Fruit fly (Drosophila melanogaster) whole organism, embryonic: ENCODE results near the gene Liprin-alpha.

Experiments used
- B-H1 ChIP-seq: fragments of 200-800 bp; sonication (Bioruptor generic); IDR thresholded peaks from 3 replicates; pipeline ENCODE4 v1.3.6; 2022; ENCODE audit warnings: missing biosample characterization, missing genetic modification characterization
- CG10565 ChIP-seq: fragments of 200-800 bp; sonication (Bioruptor generic); optimal IDR thresholded peaks from 3 replicates; lab custom pipeline; 2016; ENCODE audit warnings: missing biosample characterization, mild to moderate bottlenecking, missing genetic modification characterization
- CG11247 ChIP-seq: fragments of 200-800 bp; sonication (Bioruptor generic); IDR thresholded peaks from 2 replicates; pipeline ENCODE4 v1.3.6; 2022; ENCODE audit warnings: missing biosample characterization, missing genetic modification characterization
- CG12155 ChIP-seq: fragments of 200-800 bp; sonication (Bioruptor generic); optimal IDR thresholded peaks from 3 replicates; lab custom pipeline; 2016; ENCODE audit warnings: missing biosample characterization, missing genetic modification characterization
- CG1233 ChIP-seq: fragments of 200-800 bp; sonication (Bioruptor generic); optimal IDR thresholded peaks from 4 replicates; lab custom pipeline; 2018; ENCODE audit warnings: missing biosample characterization, mild to moderate bottlenecking, missing genetic modification characterization
- CG1529 ChIP-seq: fragments of 200-800 bp; sonication (Bioruptor generic); optimal IDR thresholded peaks from 3 replicates; lab custom pipeline; 2018; ENCODE audit warnings: missing biosample characterization, missing genetic modification characterization
- CG15601 ChIP-seq: fragments of 200-800 bp; sonication (Bioruptor generic); optimal IDR thresholded peaks from 3 replicates; lab custom pipeline; 2019; ENCODE audit warnings: missing biosample characterization, mild to moderate bottlenecking, missing genetic modification characterization, moderate library complexity
- CG16779 ChIP-seq: fragments of 200-800 bp; sonication (Bioruptor generic); IDR thresholded peaks from 2 replicates; pipeline ENCODE4 v1.3.6; 2022; ENCODE audit warnings: missing biosample characterization, missing genetic modification characterization
- CG16813 ChIP-seq: fragments of 200-800 bp; sonication (Bioruptor generic); IDR thresholded peaks from 3 replicates; pipeline ENCODE4 v1.3.6; 2022; ENCODE audit warnings: missing biosample characterization, missing genetic modification characterization; ENCODE audit not compliant: partially characterized antibody
- CG17328 ChIP-seq: fragments of 200-800 bp; sonication (Bioruptor generic); IDR thresholded peaks from 2 replicates; pipeline ENCODE4 v1.3.6; 2022; ENCODE audit warnings: missing biosample characterization, missing genetic modification characterization
- CG18262 ChIP-seq: fragments of 200-800 bp; optimal IDR thresholded peaks from 3 replicates; lab custom pipeline; 2019; ENCODE audit warnings: missing biosample characterization, mild to moderate bottlenecking, missing genetic modification characterization, moderate library complexity
- CG2120 ChIP-seq: fragments of 200-800 bp; sonication (Bioruptor generic); optimal IDR thresholded peaks from 3 replicates; lab custom pipeline; 2016; ENCODE audit warnings: missing biosample characterization, missing genetic modification characterization
- CG2199 ChIP-seq: fragments of 200-800 bp; sonication (Bioruptor generic); IDR thresholded peaks from 3 replicates; pipeline ENCODE4 v1.3.6; 2022; ENCODE audit warnings: missing biosample characterization, missing genetic modification characterization
- CG3163 ChIP-seq: fragments of 200-800 bp; sonication (Bioruptor generic); optimal IDR thresholded peaks from 3 replicates; lab custom pipeline; 2016; ENCODE audit warnings: missing biosample characterization, missing genetic modification characterization
- CG5245 ChIP-seq: fragments of 200-800 bp; sonication (Bioruptor generic); optimal IDR thresholded peaks from 3 replicates; lab custom pipeline; 2016; ENCODE audit warnings: missing biosample characterization, missing genetic modification characterization
- CG7556 ChIP-seq: fragments of 200-800 bp; sonication (Bioruptor generic); optimal IDR thresholded peaks from 2 replicates; lab custom pipeline; 2017; ENCODE audit warnings: missing biosample characterization, mild to moderate bottlenecking, missing genetic modification characterization
- CG8290 ChIP-seq, 3 experiments: fragments of 200-800 bp; sonication (Bioruptor generic); optimal IDR thresholded peaks; 2 replicates each; lab custom pipeline; 2016 to 2019; ENCODE audit warnings: missing biosample characterization in 3 of 3, missing genetic modification characterization in 3 of 3, mild to moderate bottlenecking in 2 of 3, moderate library complexity in 1 of 3
- Chrac-16 ChIP-seq: fragments of 200-800 bp; sonication (Bioruptor generic); optimal IDR thresholded peaks from 3 replicates; lab custom pipeline; 2016; ENCODE audit warnings: missing biosample characterization, missing genetic modification characterization
- Dek ChIP-seq: fragments of 200-800 bp; sonication (Bioruptor generic); optimal IDR thresholded peaks from 3 replicates; lab custom pipeline; 2019; ENCODE audit warnings: missing biosample characterization, mild to moderate bottlenecking, missing genetic modification characterization, moderate library complexity
- H15 ChIP-seq: fragments of 200-800 bp; sonication (Bioruptor generic); IDR thresholded peaks from 3 replicates; pipeline ENCODE4 v1.3.6; 2022; ENCODE audit warnings: missing biosample characterization, missing genetic modification characterization
- HHEX ChIP-seq: fragments of 200-800 bp; sonication (Bioruptor generic); optimal IDR thresholded peaks from 3 replicates; lab custom pipeline; 2017; ENCODE audit warnings: missing biosample characterization, mild to moderate bottlenecking, missing genetic modification characterization, missing genetic modification reagents
- Lim3 ChIP-seq: fragments of 200-800 bp; sonication (Bioruptor generic); IDR thresholded peaks from 2 replicates; pipeline ENCODE4 v1.3.6; 2022; ENCODE audit warnings: missing biosample characterization, missing genetic modification characterization
- Nf-YA ChIP-seq: fragments of 200-800 bp; sonication (Bioruptor generic); IDR thresholded peaks from 2 replicates; pipeline ENCODE4 v1.3.6; 2022; ENCODE audit warnings: missing biosample characterization, missing genetic modification characterization
- Sox100B ChIP-seq: fragments of 200-800 bp; sonication (Bioruptor generic); optimal IDR thresholded peaks from 3 replicates; lab custom pipeline; 2018; ENCODE audit warnings: missing biosample characterization, mild to moderate bottlenecking, missing genetic modification characterization
- Ssrp ChIP-seq: fragments of 200-800 bp; sonication (Bioruptor generic); optimal IDR thresholded peaks from 2 replicates; lab custom pipeline; 2018; ENCODE audit warnings: missing biosample characterization, mild to moderate bottlenecking, missing genetic modification characterization, moderate library complexity
- TFAM ChIP-seq: fragments of 200-800 bp; sonication (Bioruptor generic); optimal IDR thresholded peaks from 2 replicates; lab custom pipeline; 2017; ENCODE audit warnings: missing biosample characterization, missing genetic modification characterization, inconsistent platforms
- Vsx1 ChIP-seq: fragments of 200-800 bp; sonication (Bioruptor generic); optimal IDR thresholded peaks from 2 replicates; lab custom pipeline; 2017; ENCODE audit warnings: missing biosample characterization, mild to moderate bottlenecking, missing genetic modification characterization, missing genetic modification reagents
- Xrp1 ChIP-seq: fragments of 200-800 bp; sonication (Bioruptor generic); IDR thresholded peaks from 2 replicates; pipeline ENCODE4 v1.3.6; 2022; ENCODE audit warnings: missing biosample characterization, missing genetic modification characterization
- abd-A ChIP-seq: fragments of 200-800 bp; sonication (Bioruptor generic); optimal IDR thresholded peaks from 3 replicates; lab custom pipeline; 2019; ENCODE audit warnings: missing biosample characterization, mild to moderate bottlenecking, missing genetic modification characterization, moderate library complexity
- ac ChIP-seq: fragments of 200-800 bp; sonication (Bioruptor generic); optimal IDR thresholded peaks from 3 replicates; lab custom pipeline; 2017; ENCODE audit warnings: missing biosample characterization, mild to moderate bottlenecking, missing genetic modification characterization
- bcd ChIP-seq: fragments of 200-800 bp; sonication (Bioruptor generic); optimal IDR thresholded peaks from 2 replicates; lab custom pipeline; 2017; ENCODE audit warnings: missing biosample characterization, mild to moderate bottlenecking, missing genetic modification characterization
- br ChIP-seq: fragments of >200 bp; optimal IDR thresholded peaks from 2 replicates; lab custom pipeline; 2017
- cg ChIP-seq: fragments of 200-800 bp; sonication (Bioruptor generic); optimal IDR thresholded peaks from 3 replicates; lab custom pipeline; 2019; ENCODE audit warnings: missing biosample characterization, mild to moderate bottlenecking, missing genetic modification characterization, moderate library complexity
- crp ChIP-seq, 2 experiments: fragments of 200-800 bp; sonication (Bioruptor generic); optimal IDR thresholded peaks; 2 replicates in 1 of 2; 3 replicates in 1 of 2; lab custom pipeline; 2017; ENCODE audit warnings: missing biosample characterization in 2 of 2, missing genetic modification characterization in 2 of 2, mild to moderate bottlenecking in 1 of 2, moderate library complexity in 1 of 2
- dmrt99B ChIP-seq: fragments of 200-800 bp; sonication (Bioruptor generic); optimal IDR thresholded peaks from 2 replicates; lab custom pipeline; 2018; ENCODE audit warnings: missing biosample characterization, mild to moderate bottlenecking, missing genetic modification characterization, moderate library complexity
- emc ChIP-seq: fragments of 200-800 bp; sonication (Bioruptor generic); optimal IDR thresholded peaks from 2 replicates; lab custom pipeline; 2016; ENCODE audit warnings: missing biosample characterization, missing genetic modification characterization
- eve ChIP-seq, 2 experiments: fragments of >200 bp; optimal IDR thresholded peaks; 2 replicates each; lab custom pipeline; 2017; ENCODE audit warnings: missing biosample characterization in 2 of 2, missing genetic modification characterization in 2 of 2
- fu2 ChIP-seq: fragments of 200-800 bp; sonication (Bioruptor generic); optimal IDR thresholded peaks from 2 replicates; lab custom pipeline; 2016; ENCODE audit warnings: missing biosample characterization, missing genetic modification characterization
- gsb-n ChIP-seq: fragments of 200-800 bp; sonication (Bioruptor generic); optimal IDR thresholded peaks from 3 replicates; lab custom pipeline; 2018; ENCODE audit warnings: missing biosample characterization, mild to moderate bottlenecking, missing genetic modification characterization
- kah ChIP-seq: fragments of 200-800 bp; sonication (Bioruptor generic); optimal IDR thresholded peaks from 2 replicates; lab custom pipeline; 2018; ENCODE audit warnings: missing biosample characterization, mild to moderate bottlenecking, missing genetic modification characterization
- lov ChIP-seq, 2 experiments: fragments of 200-800 bp in 1 of 2; fragments of >200 bp in 1 of 2; sonication (Bioruptor generic) in 1 of 2; IDR thresholded peaks in 1 of 2; optimal IDR thresholded peaks in 1 of 2; 2 replicates in 1 of 2; 3 replicates in 1 of 2; pipeline versions ENCODE4 v1.3.6 to Lab custom; 2017 to 2022; ENCODE audit warnings: missing biosample characterization in 1 of 2, missing genetic modification characterization in 1 of 2
- ro ChIP-seq: fragments of 200-800 bp; sonication (Bioruptor generic); IDR thresholded peaks from 2 replicates; pipeline ENCODE4 v1.3.6; 2022; ENCODE audit warnings: missing biosample characterization, missing genetic modification characterization
- scrt ChIP-seq: fragments of 200-800 bp; sonication (Bioruptor generic); optimal IDR thresholded peaks from 2 replicates; lab custom pipeline; 2018; ENCODE audit warnings: missing biosample characterization, mild to moderate bottlenecking, missing genetic modification characterization, moderate library complexity
- sd ChIP-seq: fragments of 200-800 bp; sonication (Bioruptor generic); optimal IDR thresholded peaks from 3 replicates; lab custom pipeline; 2018; ENCODE audit warnings: missing biosample characterization, mild to moderate bottlenecking, missing genetic modification characterization, moderate library complexity
- sens ChIP-seq: fragments of 200-800 bp; sonication (Bioruptor generic); peaks from one replicate; lab custom pipeline; 2016; ENCODE audit warnings: missing biosample characterization, missing genetic modification characterization
- seq ChIP-seq: fragments of 200-800 bp; sonication (Bioruptor generic); IDR thresholded peaks from 2 replicates; pipeline ENCODE4 v1.3.6; 2022; ENCODE audit warnings: missing biosample characterization, missing genetic modification characterization
- toy ChIP-seq: fragments of 200-800 bp; sonication (Bioruptor generic); IDR thresholded peaks from 2 replicates; pipeline ENCODE4 v1.3.6; 2022; ENCODE audit warnings: missing biosample characterization, missing genetic modification characterization
- zen ChIP-seq: fragments of 200-800 bp; sonication (Bioruptor generic); optimal IDR thresholded peaks from 3 replicates; lab custom pipeline; 2018; ENCODE audit warnings: missing biosample characterization, mild to moderate bottlenecking, missing genetic modification characterization, moderate library complexity

Liprin-alpha gene

dm6 chr2L:6683992-6684882, 39.5 kb upstream of the Liprin-alpha start, which contains the start of gene Nhe3 (continued):
- peak; percentile 8 to 72 for TF ChIP-seq crp (GFP tag; optimal IDR thresholded peaks at IDR 0.05; lab: Kevin White, UChicago)
- TF ChIP-seq eve (GFP tag; optimal IDR thresholded peaks at IDR 0.05; lab: Kevin White, UChicago): no peak
- TF ChIP-seq CG12155: peak; percentile 79
- TF ChIP-seq CG5245: peak; percentile 66
- peak; percentile 82 for TF ChIP-seq Xrp1 (GFP tag; lab: Robert Waterston, UW)
- TF ChIP-seq CG16779 (GFP tag; lab: Robert Waterston, UW): peak; percentile 57; the same call in 1 of the 2 replicates
- TF ChIP-seq CG18262 (tag; lab: Kevin White, UChicago): peak; percentile 78
- no peak for TF ChIP-seq TFAM (GFP tag; lab: Kevin White, UChicago)
- TF ChIP-seq sens: peak; percentile 97
- peak; percentile 25 for TF ChIP-seq CG10565 (GFP tag; lab: Kevin White, UChicago)
- peak; percentile 92 for TF ChIP-seq CG8290 (GFP tag; optimal IDR thresholded peaks at IDR 0.05; lab: Kevin White, UChicago)
- TF ChIP-seq CG8290 (tag; optimal IDR thresholded peaks at IDR 0.05; lab: Kevin White, UChicago): peak; percentile 69 to 81
- no peak for TF ChIP-seq emc (GFP tag; lab: Kevin White, UChicago)
- no peak for TF ChIP-seq Lim3
- TF ChIP-seq ro: peak; percentile 67; the same call in 1 of the 2 replicates
- peak; percentile 80 for TF ChIP-seq Chrac-16
- no peak for TF ChIP-seq ac (GFP tag; lab: Kevin White, UChicago)
- peak; percentile 75 for TF ChIP-seq Dek (tag; lab: Kevin White, UChicago)
- no peak for TF ChIP-seq Nf-YA (GFP tag; lab: Robert Waterston, UW)
- TF ChIP-seq gsb-n (tag; lab: Kevin White, UChicago): peak; percentile 69
- peak; percentile 57 for TF ChIP-seq CG15601 (tag; lab: Kevin White, UChicago)
- peak; percentile 82 for TF ChIP-seq H15 (GFP tag; lab: Robert Waterston, UW)
- no peak for TF ChIP-seq cg
- peak; percentile 84 for TF ChIP-seq Ssrp
- TF ChIP-seq Vsx1 (GFP tag; lab: Kevin White, UChicago): no peak
- peak; percentile 70; the same call in 1 of the 3 replicates for TF ChIP-seq CG2199 (GFP tag; lab: Robert Waterston, UW)
- TF ChIP-seq seq: peak; percentile 36; the same call in 1 of the 2 replicates
- TF ChIP-seq CG2120 (GFP tag; lab: Kevin White, UChicago): peak; percentile 95
- TF ChIP-seq CG16813 (GFP tag; lab: Robert Waterston, UW): peak; percentile 59; the same call in 1 of the 3 replicates
- peak; percentile 68; the same call in 1 of the 3 replicates for TF ChIP-seq B-H1
- TF ChIP-seq CG1233: peak; percentile 73
- peak; percentile 81 for TF ChIP-seq Sox100B (GFP tag; lab: Kevin White, UChicago)
- TF ChIP-seq dmrt99B (tag; lab: Kevin White, UChicago): no peak
- peak; percentile 78 for TF ChIP-seq fu2 (GFP tag; lab: Kevin White, UChicago)
- TF ChIP-seq CG3163 (GFP tag; lab: Kevin White, UChicago): peak; percentile 44
- peak; percentile 77 for TF ChIP-seq sd (tag; lab: Kevin White, UChicago)
- TF ChIP-seq toy (GFP tag; lab: Robert Waterston, UW): peak; percentile 67; the same call in 1 of the 2 replicates
- TF ChIP-seq CG7556 (GFP tag; lab: Kevin White, UChicago): peak; percentile 81
- no peak for TF ChIP-seq br (lab: Kevin White, UChicago)
- TF ChIP-seq CG1529: peak; percentile 53
- peak; percentile 80 for TF ChIP-seq CG11247 (GFP tag; lab: Robert Waterston, UW)
- peak; percentile 79 for TF ChIP-seq bcd (GFP tag; lab: Kevin White, UChicago)
- TF ChIP-seq lov (optimal IDR thresholded peaks at IDR 0.05; lab: Kevin White, UChicago): no peak
- peak; percentile 70; the same call in 2 of the 3 replicates for TF ChIP-seq lov (GFP tag; IDR thresholded peaks at IDR 0.05; lab: Robert Waterston, UW)
- TF ChIP-seq abd-A (tag; lab: Kevin White, UChicago): no peak
- peak; percentile 68 for TF ChIP-seq zen (tag; lab: Kevin White, UChicago)
- peak; percentile 86 for TF ChIP-seq CG17328 (GFP tag; lab: Robert Waterston, UW)
- TF ChIP-seq HHEX (GFP tag; lab: Kevin White, UChicago): peak; percentile 61
- no peak for TF ChIP-seq kah (GFP tag; lab: Kevin White, UChicago)
- peak; percentile 57 for TF ChIP-seq scrt (GFP tag; lab: Kevin White, UChicago)
